Fruit fly (Drosophila melanogaster): ENCODE data around the gene Glos.
A peak's percentile ranks its signal among the peaks of the same experiment; 100 is the strongest.

Gene Glos

DNA sequence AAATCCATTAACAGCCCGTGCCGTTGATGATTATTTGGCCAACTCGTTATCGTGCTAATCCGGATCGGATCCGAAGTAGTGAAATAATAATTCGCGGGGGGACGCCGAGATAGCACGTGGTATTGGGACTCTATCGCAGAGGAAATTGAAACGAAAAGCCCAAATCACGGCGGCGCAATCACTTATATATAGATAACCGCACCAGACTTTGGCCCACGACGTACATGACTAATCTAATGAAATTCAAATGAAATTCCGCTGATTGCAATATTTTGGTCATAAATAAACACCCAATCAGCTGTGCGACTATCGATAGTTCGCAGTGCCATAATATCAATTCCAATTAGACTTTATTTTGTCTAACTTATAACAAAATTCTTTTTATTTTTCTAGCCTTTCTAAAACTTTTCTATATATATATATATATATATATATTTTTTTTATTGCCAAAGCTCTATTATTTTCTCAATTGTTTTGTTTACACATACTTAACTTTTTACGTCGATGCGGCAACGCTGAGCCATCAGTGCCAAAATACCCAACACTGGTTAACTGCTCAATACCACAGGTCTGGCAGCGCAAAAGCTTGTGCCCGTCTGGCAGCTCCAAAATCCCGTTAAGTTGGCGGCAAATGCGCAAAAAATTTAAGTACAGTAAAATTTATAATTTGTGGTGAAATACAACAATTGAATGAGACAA is 32.2 kb downstream of the Glos start, which contains the start of gene CG6428:
Gene CG6428 (minus strand): TSS at position 310 of the 699 bp plus-strand sequence.
- TF ChIP-seq CG17801 (GFP tag; optimal IDR thresholded peaks at IDR 0.05; ENCODE audit: partially characterized antibody) = peak; percentile 50

DNA sequence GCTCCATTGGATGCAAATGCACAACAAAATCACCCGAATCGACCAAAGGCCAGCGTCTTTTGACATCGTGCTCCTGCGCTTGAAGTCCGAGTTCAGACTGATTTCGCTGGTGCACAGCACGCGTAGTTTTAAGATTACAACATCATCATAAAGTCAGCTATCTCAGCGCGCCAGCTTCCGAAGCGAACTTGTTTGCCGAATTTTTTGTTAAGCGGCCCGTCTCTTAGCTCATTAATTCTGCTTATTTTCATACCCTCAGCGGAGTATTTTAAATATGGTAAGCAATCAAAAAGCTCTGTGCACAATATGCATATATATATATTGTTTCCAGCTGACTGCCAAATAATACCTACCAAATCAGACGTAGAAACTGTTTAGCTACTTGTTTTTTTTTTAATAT is 34.9 kb downstream of the Glos start, which contains the start of gene CG6414:
Gene CG6414 (minus strand): TSS at position 101 of the 400 bp plus-strand sequence.
- TF ChIP-seq CG17801 (GFP tag; optimal IDR thresholded peaks at IDR 0.05; ENCODE audit: partially characterized antibody) = no peak

All from ovary, adult (tissue).